Worm (Caenorhabditis elegans): ENCODE measurements around the gene sdc-1.

DNA sequence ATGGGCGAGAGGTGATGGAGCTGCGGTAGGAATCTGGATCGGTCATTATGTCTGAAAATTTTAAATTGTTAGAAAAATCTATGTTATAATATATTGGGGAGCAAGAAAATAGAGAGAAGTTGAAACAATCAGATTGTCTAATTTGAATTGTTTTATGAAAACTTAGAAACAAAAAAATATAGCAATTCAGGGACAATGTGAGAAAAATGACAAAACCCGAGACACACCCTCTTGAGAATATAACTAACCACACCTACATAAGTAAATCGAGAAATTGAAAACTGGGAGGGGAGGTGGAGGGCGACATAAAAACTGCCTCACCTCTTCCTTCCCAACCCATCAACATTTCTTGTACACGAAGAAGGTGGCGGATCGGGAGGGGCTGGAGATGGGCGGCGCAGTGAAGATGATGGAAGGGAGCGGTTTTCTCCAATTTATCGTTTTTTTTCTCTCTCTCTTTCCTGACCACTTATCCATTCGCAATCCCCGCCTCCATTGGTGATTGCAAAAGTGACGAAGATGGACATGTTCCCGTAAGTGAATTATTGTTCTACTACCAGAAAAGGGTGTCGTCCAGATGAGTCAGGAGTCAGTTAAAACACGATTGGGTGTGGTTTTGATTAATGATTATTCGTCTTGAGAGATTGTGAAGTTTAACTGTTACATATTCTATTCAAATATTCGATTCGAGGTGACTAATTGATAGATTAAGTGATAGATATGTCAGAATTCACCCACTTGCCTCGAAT lies 9.8 kb upstream of the sdc-1 start, which contains the start of gene mua-6:
- TF ChIP-seq nfya-1 (tag; optimal IDR thresholded peaks at IDR 0.05; ENCODE audit: insufficient read depth) (no peak), nhr-77 (tag; optimal IDR thresholded peaks at IDR 0.05) (no peak), unc-62 (GFP tag; optimal IDR thresholded peaks at IDR 0.05) (no peak), ztf-11 (tag; optimal IDR thresholded peaks at IDR 0.05) (no peak), nhr-11 (tag; optimal IDR thresholded peaks at IDR 0.05) (no peak), fkh-10 (GFP tag; optimal IDR thresholded peaks at IDR 0.05) (no peak), R02D3.7 (tag; optimal IDR thresholded peaks at IDR 0.05) (no peak), pqm-1 (tag; optimal IDR thresholded peaks at IDR 0.05) (no peak), unc-39 (tag; optimal IDR thresholded peaks at IDR 0.05) (no peak)
